Fruit fly (Drosophila melanogaster): Measurements from ENCODE around the gene CG11333.
A peak's percentile ranks its signal among the peaks of the same experiment; 100 is the strongest.

The CG11333 gene

dm6 chr3R:31424427-31424826, 38.7 kb upstream of the CG11333 start (continued):
- no peak for TF ChIP-seq sima (GFP tag; optimal IDR thresholded peaks at IDR 0.05)
- peak; percentile 40 for TF ChIP-seq abd-A (tag; optimal IDR thresholded peaks at IDR 0.05)
- no peak for TF ChIP-seq CG33213 (GFP tag; optimal IDR thresholded peaks at IDR 0.05)
- no peak for TF ChIP-seq sc (optimal IDR thresholded peaks at IDR 0.05)
- no peak for TF ChIP-seq sc (GFP tag; optimal IDR thresholded peaks at IDR 0.05)
- no peak for TF ChIP-seq CG14050 (GFP tag; IDR thresholded peaks at IDR 0.05)
- TF ChIP-seq dan (GFP tag; IDR thresholded peaks at IDR 0.05) = no peak
- no peak for TF ChIP-seq CG8290 (GFP tag; optimal IDR thresholded peaks at IDR 0.05)
- peak in 1 of 2 experiments; percentile 45 for TF ChIP-seq CG8290 (tag; optimal IDR thresholded peaks at IDR 0.05)
- peak; percentile 45; the same call in 1 of the 3 replicates for TF ChIP-seq Aef1 (GFP tag; IDR thresholded peaks at IDR 0.05)
- TF ChIP-seq Meics (GFP tag; optimal IDR thresholded peaks at IDR 0.05) = peak; percentile 32
- no peak for TF ChIP-seq CG13123 (GFP tag; optimal IDR thresholded peaks at IDR 0.05)
- TF ChIP-seq CG12391 (tag; optimal IDR thresholded peaks at IDR 0.05) = no peak
- no peak for TF ChIP-seq Pdp1 (GFP tag; optimal IDR thresholded peaks at IDR 0.05)
- TF ChIP-seq Dek (tag; optimal IDR thresholded peaks at IDR 0.05) = no peak
- TF ChIP-seq org-1 (GFP tag; optimal IDR thresholded peaks at IDR 0.05) = no peak
- TF ChIP-seq Dfd (GFP tag; optimal IDR thresholded peaks at IDR 0.05) = no peak
- peak; percentile 53; the same call in 2 of the 3 replicates for TF ChIP-seq tgo (GFP tag; IDR thresholded peaks at IDR 0.05)
- no peak for TF ChIP-seq Lim3 (GFP tag; IDR thresholded peaks at IDR 0.05)
- TF ChIP-seq fd102C (GFP tag; optimal IDR thresholded peaks at IDR 0.05) = no peak
- TF ChIP-seq ase (GFP tag; IDR thresholded peaks at IDR 0.05) = peak; percentile 34; the same call in 1 of the 3 replicates
- 0 out of 3 replicates have a peak, but pooled peaks have one; percentile 40 for TF ChIP-seq CG7357 (GFP tag; IDR thresholded peaks at IDR 0.05)
- no peak for TF ChIP-seq CG18262 (tag; optimal IDR thresholded peaks at IDR 0.05)
- TF ChIP-seq Bgb (GFP tag; IDR thresholded peaks at IDR 0.05; ENCODE audit: partially characterized antibody) = no peak
- no peak for TF ChIP-seq Dip3 (GFP tag; optimal IDR thresholded peaks at IDR 0.05)
- TF ChIP-seq inv (GFP tag; IDR thresholded peaks at IDR 0.05; ENCODE audit: partially characterized antibody) = no peak
- TF ChIP-seq usp (GFP tag; optimal IDR thresholded peaks at IDR 0.05) = no peak
- no peak for TF ChIP-seq chn (GFP tag; optimal IDR thresholded peaks at IDR 0.05)
- no peak for TF ChIP-seq CG9797 (GFP tag; optimal IDR thresholded peaks at IDR 0.05)
- TF ChIP-seq ERR (GFP tag; optimal IDR thresholded peaks at IDR 0.05) = no peak
- no peak for TF ChIP-seq fru (optimal IDR thresholded peaks at IDR 0.05)
- TF ChIP-seq psq (GFP tag; optimal IDR thresholded peaks at IDR 0.05) = no peak
- no peak for TF ChIP-seq z (GFP tag; IDR thresholded peaks at IDR 0.05)
- no peak for TF ChIP-seq Hr3 (GFP tag; optimal IDR thresholded peaks at IDR 0.05)
- TF ChIP-seq stc (GFP tag; IDR thresholded peaks at IDR 0.05) = no peak
- no peak for TF ChIP-seq HmgZ (tag; optimal IDR thresholded peaks at IDR 0.05)
- no peak for TF ChIP-seq NK7.1 (GFP tag; optimal IDR thresholded peaks at IDR 0.05)
- peak; percentile 45; the same call in 1 of the 2 replicates for TF ChIP-seq Ada2b (GFP tag; IDR thresholded peaks at IDR 0.05)
- peak; percentile 53; the same call in 1 of the 3 replicates for TF ChIP-seq CG11695 (GFP tag; IDR thresholded peaks at IDR 0.05)
- no peak for TF ChIP-seq Chrac-16 (GFP tag; optimal IDR thresholded peaks at IDR 0.05)
- TF ChIP-seq CG12299 (tag; optimal IDR thresholded peaks at IDR 0.05) = no peak
- TF ChIP-seq CoRest (tag; optimal IDR thresholded peaks at IDR 0.05) = no peak
- no peak for TF ChIP-seq maf-S (GFP tag; optimal IDR thresholded peaks at IDR 0.05)
- no peak for TF ChIP-seq CG17568 (GFP tag; optimal IDR thresholded peaks at IDR 0.05)
- TF ChIP-seq CG9609 (GFP tag; optimal IDR thresholded peaks at IDR 0.05) = peak; percentile 20
- no peak for TF ChIP-seq wdn (GFP tag; IDR thresholded peaks at IDR 0.05)
- TF ChIP-seq oc (tag; optimal IDR thresholded peaks at IDR 0.05) = no peak
- no peak for TF ChIP-seq PHDP (tag; optimal IDR thresholded peaks at IDR 0.05)
- TF ChIP-seq en (GFP tag; optimal IDR thresholded peaks at IDR 0.05) = no peak
- TF ChIP-seq run (tag; optimal IDR thresholded peaks at IDR 0.05) = no peak
- peak; percentile 69 for TF ChIP-seq Med (GFP tag)
- TF ChIP-seq CG34376 (GFP tag; optimal IDR thresholded peaks at IDR 0.05) = no peak
- TF ChIP-seq CG15269 (tag; optimal IDR thresholded peaks at IDR 0.05) = peak; percentile 12
